Worm (Caenorhabditis elegans) whole organism, L1 larva: ENCODE measurements around the gene C43H6.4.

ENCODE experiments used
- jun-1 ChIP-seq: fragments of 150-350 bp; optimal IDR thresholded peaks from 2 replicates; lab custom pipeline; 2014; ENCODE audit warnings: missing biosample characterization, missing genetic modification reagents, missing genetic modification characterization
- nhr-11 ChIP-seq: fragments of 150-350 bp; optimal IDR thresholded peaks from 2 replicates; lab custom pipeline; 2014; ENCODE audit warnings: missing biosample characterization, missing genetic modification characterization
- pag-3 ChIP-seq: sonication (generic microtip); optimal IDR thresholded peaks from 2 replicates; lab custom pipeline; 2017; ENCODE audit warnings: missing genetic modification characterization, mild to moderate bottlenecking, missing compliant biosample characterization, antibody characterized with exemption, borderline replicate concordance; ENCODE audit not compliant: insufficient read depth
- pqm-1 ChIP-seq: sonication (generic microtip); optimal IDR thresholded peaks from 3 replicates; lab custom pipeline; 2017; ENCODE audit warnings: missing biosample characterization, missing genetic modification characterization
- tbx-2 ChIP-seq: sonication (generic microtip); optimal IDR thresholded peaks from 2 replicates; lab custom pipeline; 2016; ENCODE audit warnings: missing genetic modification characterization, missing compliant biosample characterization
- unc-130 ChIP-seq: fragments of 150-350 bp; optimal IDR thresholded peaks from 2 replicates; lab custom pipeline; 2017; ENCODE audit warnings: missing biosample characterization, missing genetic modification characterization, inconsistent platforms
- unc-98 ChIP-seq: fragments of 200-800 bp; sonication (Bioruptor generic); IDR thresholded peaks from 2 replicates; pipeline ENCODE4 v1.3.6; 2022; ENCODE audit warnings: missing genetic modification characterization, missing compliant biosample characterization
- vab-15 ChIP-seq: sonication (generic microtip); optimal IDR thresholded peaks from 2 replicates; lab custom pipeline; 2017; ENCODE audit warnings: missing genotype, mild to moderate bottlenecking, missing genetic modification characterization, missing compliant biosample characterization

DNA sequence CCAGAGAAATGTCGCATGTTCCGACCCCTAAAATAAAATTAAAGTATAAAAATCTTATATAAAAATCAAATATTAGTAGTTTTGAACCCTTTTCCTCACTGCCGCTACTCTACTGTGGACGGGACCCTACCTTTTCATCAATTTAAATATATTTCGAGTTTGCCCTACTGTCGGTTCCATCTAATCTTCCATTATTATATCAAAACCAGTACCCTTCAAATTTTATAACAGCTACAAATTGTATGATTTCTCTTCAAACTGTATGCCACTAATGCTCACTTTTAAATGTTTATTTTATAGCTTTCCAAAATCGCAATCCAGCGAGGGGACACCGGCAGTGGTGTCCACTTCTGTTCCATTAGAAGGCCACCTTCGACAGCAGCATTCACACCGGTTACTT lies 8.8 kb upstream of the C43H6.4 start, which contains the start of gene C43H6.6:
- TF ChIP-seq nhr-11 (no peak), vab-15 (no peak), unc-98 (GFP tag; lab: Robert Waterston, UW) (no peak), pqm-1 (tag; lab: Kevin White, UChicago) (no peak), pag-3 (tag; lab: Kevin White, UChicago) (no peak), unc-130 (tag; lab: Kevin White, UChicago) (no peak), jun-1 (tag; lab: Kevin White, UChicago) (no peak), tbx-2 (no peak)
